Fruit fly (Drosophila melanogaster) whole organism, embryonic: ENCODE results near the gene Ire1.

ENCODE experiments used
- Sin3A ChIP-seq: fragments of >200 bp; optimal IDR thresholded peaks from 2 replicates; lab custom pipeline; 2018
- insv ChIP-seq, 2 experiments: fragments of 200-800 bp; sonication (Bioruptor generic); optimal IDR thresholded peaks; 3 replicates each; lab custom pipeline; 2016 to 2018; ENCODE audit warnings: missing biosample characterization in 2 of 2, missing genetic modification characterization in 2 of 2
- jigr1 ChIP-seq: fragments of 200-800 bp; sonication (Bioruptor generic); IDR thresholded peaks from 3 replicates; pipeline ENCODE4 v1.3.6; 2022; ENCODE audit warnings: missing biosample characterization, missing genetic modification characterization

DNA sequence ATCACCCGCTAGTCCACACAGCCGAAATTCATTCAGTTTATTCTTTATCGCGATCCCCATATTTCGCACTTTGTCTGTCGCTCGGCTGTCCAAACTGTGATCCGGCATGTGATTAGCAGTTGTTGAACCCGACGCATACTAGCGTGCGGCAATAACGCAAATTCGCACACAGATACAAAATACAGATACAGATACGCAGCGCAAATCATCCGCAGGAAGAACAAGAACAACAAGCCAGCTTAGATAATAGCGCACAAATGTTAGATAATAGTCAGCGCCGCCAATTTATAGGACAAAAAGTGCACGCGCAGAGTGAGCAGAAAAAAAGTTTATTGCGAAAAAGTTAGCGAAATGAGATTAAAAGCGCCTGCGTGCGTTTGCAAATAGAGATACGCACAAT lies 26.1 kb downstream of the Ire1 start:
- TF ChIP-seq insv (GFP tag; optimal IDR thresholded peaks at IDR 0.05; lab: Kevin White, UChicago): no peak
- TF ChIP-seq jigr1 (GFP tag; lab: Robert Waterston, UW): no peak
- TF ChIP-seq Sin3A (lab: Kevin White, UChicago): no peak
